Worm (Caenorhabditis elegans) whole organism, L4 larva: ENCODE data around the gene pat-12.
"Not testable (repeated sequence)": the region's sequence is repeated elsewhere in the genome, so short reads cannot be mapped to it uniquely, and the experiment has no call there.

ENCODE experiments used
- F49E8.2 ChIP-seq: sonication (generic microtip); optimal IDR thresholded peaks from 2 replicates; lab custom pipeline; 2016; ENCODE audit warnings: missing compliant biosample characterization, mild to moderate bottlenecking, missing genetic modification characterization, borderline replicate concordance
- ZK546.5 ChIP-seq, 2 experiments: sonication (generic microtip); optimal IDR thresholded peaks; 2 replicates each; lab custom pipeline; 2017; ENCODE audit warnings: missing biosample characterization in 2 of 2, missing genetic modification characterization in 2 of 2
- ceh-28 ChIP-seq: fragments of 150-350 bp; optimal IDR thresholded peaks from 2 replicates; lab custom pipeline; 2014; ENCODE audit warnings: missing biosample characterization, missing genetic modification reagents, missing genetic modification characterization
- dmd-8 ChIP-seq: fragments of 200-800 bp; sonication (Bioruptor generic); IDR thresholded peaks from 2 replicates; pipeline ENCODE4 v1.3.6; 2022; ENCODE audit warnings: missing genetic modification characterization, missing compliant biosample characterization
- dve-1 ChIP-seq: sonication (generic microtip); optimal IDR thresholded peaks from 2 replicates; lab custom pipeline; 2017; ENCODE audit warnings: antibody characterized with exemption, mild to moderate bottlenecking, missing genetic modification characterization, missing compliant biosample characterization; ENCODE audit not compliant: insufficient read depth
- lin-38 ChIP-seq: fragments of 200-800 bp; sonication (Bioruptor generic); IDR thresholded peaks from 2 replicates; pipeline ENCODE4 v1.3.6; 2022; ENCODE audit warnings: missing genetic modification reagents, missing genetic modification characterization, missing compliant biosample characterization
- nhr-25 ChIP-seq: sonication (generic microtip); optimal IDR thresholded peaks from 2 replicates; lab custom pipeline; 2017; ENCODE audit warnings: missing genetic modification characterization, mild to moderate bottlenecking, missing compliant biosample characterization, antibody characterized with exemption, moderate library complexity, borderline replicate concordance; ENCODE audit not compliant: insufficient read depth
- nhr-28 ChIP-seq: fragments of 150-350 bp; optimal IDR thresholded peaks from 2 replicates; lab custom pipeline; 2014; ENCODE audit warnings: missing biosample characterization, missing genetic modification characterization
- unc-39 ChIP-seq: sonication (generic microtip); optimal IDR thresholded peaks from 2 replicates; lab custom pipeline; 2017; ENCODE audit warnings: missing biosample characterization, missing genetic modification characterization
- ztf-11 ChIP-seq: fragments of 150-350 bp; optimal IDR thresholded peaks from 2 replicates; lab custom pipeline; 2014; ENCODE audit warnings: missing biosample characterization, missing genetic modification characterization

DNA sequence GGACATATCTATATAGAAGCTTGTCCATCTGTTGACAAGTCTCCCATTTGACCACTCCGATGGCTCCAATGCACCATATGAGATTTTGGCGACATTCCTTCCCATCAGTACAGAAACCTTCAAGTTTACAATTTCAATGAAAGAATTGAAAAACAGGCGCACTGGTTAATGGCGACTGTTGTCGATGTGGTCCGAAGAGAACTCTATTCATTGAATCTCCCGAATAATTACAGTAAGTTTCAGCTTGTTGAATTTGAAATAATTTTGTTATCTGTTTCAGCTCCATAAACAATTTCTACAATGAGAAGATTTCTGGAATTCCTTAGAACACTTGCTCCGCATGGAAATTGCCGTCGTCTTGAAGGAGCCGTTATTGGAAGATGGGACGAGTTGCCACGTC is 63.4 kb downstream of the pat-12 start, which contains the start of gene elf-1:
- TF ChIP-seq ztf-11 (tag; lab: Kevin White, UChicago); ceh-28 (tag; lab: Kevin White, UChicago); dve-1; F49E8.2 (tag; lab: Kevin White, UChicago); nhr-25 (tag; lab: Kevin White, UChicago); ZK546.5 (tag; optimal IDR thresholded peaks at IDR 0.05; lab: Kevin White, UChicago); dmd-8 (GFP tag; lab: Robert Waterston, UW); unc-39 (tag; lab: Kevin White, UChicago); lin-38 (GFP tag; lab: Robert Waterston, UW); nhr-28 (tag; lab: Kevin White, UChicago): not testable (repeated sequence)
